Worm (Caenorhabditis elegans) whole organism, early embryonic: ENCODE results near the gene gst-39.
"Not testable (repeated sequence)": the region's sequence is repeated elsewhere in the genome, so short reads cannot be mapped to it uniquely, and the experiment has no call there.

Experiments used
- B0310.2 ChIP-seq: sonication (generic microtip); optimal IDR thresholded peaks from 2 replicates; lab custom pipeline; 2016; ENCODE audit warnings: mild to moderate bottlenecking, missing genetic modification characterization, missing compliant biosample characterization
- F13C5.2 ChIP-seq: sonication (generic microtip); optimal IDR thresholded peaks from 2 replicates; lab custom pipeline; 2017; ENCODE audit warnings: mild to moderate bottlenecking, missing genetic modification characterization, inconsistent platforms, missing compliant biosample characterization
- aly-1 ChIP-seq: sonication (generic microtip); optimal IDR thresholded peaks from 2 replicates; lab custom pipeline; 2016; ENCODE audit warnings: missing genetic modification characterization, missing compliant biosample characterization
- ama-1 ChIP-seq: fragments of 150-350 bp; optimal IDR thresholded peaks from 2 replicates; lab custom pipeline; 2014
- ceh-13 ChIP-seq: fragments of 200-800 bp; sonication (Bioruptor generic); optimal IDR thresholded peaks from 2 replicates; lab custom pipeline; 2018; ENCODE audit warnings: mild to moderate bottlenecking, missing genetic modification characterization, missing compliant biosample characterization
- ceh-36 ChIP-seq: sonication (generic microtip); optimal IDR thresholded peaks from 2 replicates; lab custom pipeline; 2016; ENCODE audit warnings: missing genetic modification characterization, inconsistent platforms, missing compliant biosample characterization
- ets-7 ChIP-seq: sonication (generic microtip); optimal IDR thresholded peaks from 2 replicates; lab custom pipeline; 2016; ENCODE audit warnings: missing genotype, missing genetic modification characterization, missing compliant biosample characterization
- flt-1 ChIP-seq: fragments of 200-800 bp; sonication (Bioruptor generic); IDR thresholded peaks from 2 replicates; pipeline ENCODE4 v1.3.6; 2022; ENCODE audit warnings: missing genetic modification characterization, missing compliant biosample characterization
- hmbx-1 ChIP-seq: sonication (generic microtip); optimal IDR thresholded peaks from 2 replicates; lab custom pipeline; 2016; ENCODE audit warnings: mild to moderate bottlenecking, missing genetic modification characterization, missing compliant biosample characterization
- hmg-4 ChIP-seq: fragments of 200-800 bp; sonication (Bioruptor generic); optimal IDR thresholded peaks from 2 replicates; lab custom pipeline; 2018; ENCODE audit warnings: mild to moderate bottlenecking, missing genetic modification characterization, missing compliant biosample characterization
- hnd-1 ChIP-seq: sonication (generic microtip); optimal IDR thresholded peaks from 2 replicates; lab custom pipeline; 2016; ENCODE audit warnings: missing genetic modification characterization, missing compliant biosample characterization
- pes-1 ChIP-seq: fragments of 200-800 bp; sonication (Bioruptor generic); IDR thresholded peaks from 2 replicates; pipeline ENCODE4 v1.3.6; 2022; ENCODE audit warnings: missing genetic modification reagents, missing genetic modification characterization, missing compliant biosample characterization
- scrt-1 ChIP-seq: fragments of 200-800 bp; sonication (Bioruptor generic); IDR thresholded peaks from 2 replicates; pipeline ENCODE4 v1.3.6; 2022; ENCODE audit warnings: missing genetic modification characterization, missing compliant biosample characterization
- sea-1 ChIP-seq: fragments of 200-800 bp; sonication (Bioruptor generic); conservative IDR thresholded peaks from 2 replicates; pipeline ENCODE4 v1.3.6; 2022; ENCODE audit warnings: missing genetic modification characterization, missing compliant biosample characterization
- tbx-11 ChIP-seq: fragments of 200-800 bp; sonication (Bioruptor generic); IDR thresholded peaks from 2 replicates; pipeline ENCODE4 v1.3.6; 2022; ENCODE audit warnings: missing genetic modification characterization, missing compliant biosample characterization
- tbx-37 ChIP-seq: fragments of 200-800 bp; sonication (Bioruptor generic); conservative IDR thresholded peaks from 2 replicates; pipeline ENCODE4 v1.3.6; 2022; ENCODE audit warnings: missing genetic modification reagents, missing genetic modification characterization, missing compliant biosample characterization
- tra-4 ChIP-seq: sonication (generic microtip); optimal IDR thresholded peaks from 2 replicates; lab custom pipeline; 2017; ENCODE audit warnings: missing genetic modification characterization, missing compliant biosample characterization

The gst-39 gene

DNA sequence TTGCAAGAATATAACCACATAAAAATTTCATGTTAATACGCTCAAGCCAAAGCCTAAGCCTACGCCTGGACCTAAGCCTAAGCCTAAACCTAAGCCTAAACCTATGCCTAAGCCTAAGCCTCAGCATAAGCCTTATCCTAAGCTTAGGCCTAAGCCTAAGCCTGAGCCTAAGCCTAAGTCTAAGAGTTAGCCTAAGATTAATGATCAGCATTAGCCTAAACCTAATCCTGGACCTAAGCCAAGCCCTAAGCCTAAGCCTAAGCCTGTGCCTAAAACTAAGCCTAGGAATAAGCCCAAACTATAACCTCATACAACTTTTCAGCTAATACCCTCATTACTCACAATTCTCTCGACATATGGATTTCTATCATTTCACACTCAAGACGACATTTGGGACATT is 13.4 kb downstream of the gst-39 start:
- TF ChIP-seq pes-1 (GFP tag; lab: Robert Waterston, UW) (no peak), B0310.2 (tag; lab: Kevin White, UChicago) (no peak), hmbx-1 (tag; lab: Kevin White, UChicago) (no peak), F13C5.2 (tag; lab: Kevin White, UChicago) (no peak), ceh-36 (tag; lab: Kevin White, UChicago) (peak; percentile 82)

DNA sequence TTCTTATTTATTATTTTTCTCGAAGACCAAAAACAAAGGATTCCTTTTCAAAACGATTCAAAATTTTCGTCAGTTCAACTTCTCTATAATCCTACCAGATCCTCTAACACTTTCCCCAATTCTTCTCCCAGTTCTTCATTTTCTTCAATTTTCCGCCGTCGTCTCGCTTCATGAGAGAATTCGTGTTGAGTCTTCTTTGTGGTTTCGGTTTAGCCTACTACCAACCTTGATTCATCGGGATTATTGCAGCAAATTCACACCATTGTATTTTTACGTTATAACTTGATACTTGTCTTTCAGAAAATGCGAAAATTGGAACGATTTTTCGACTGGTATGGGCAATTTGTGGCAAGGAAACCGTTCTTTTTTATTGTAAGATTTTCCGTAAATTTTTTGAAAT is 13.8 kb downstream of the gst-39 start, which contains the start of gene ptr-20:
Gene ptr-20, plus strand, starts transcription at position 301 of the 400 bp plus-strand sequence.
- TF ChIP-seq tbx-11 (GFP tag; lab: Robert Waterston, UW) (no peak), B0310.2 (tag; lab: Kevin White, UChicago) (no peak), ceh-36 (tag; lab: Kevin White, UChicago) (no peak), hmg-4 (GFP tag; lab: Kevin White, UChicago) (no peak), ets-7 (tag; lab: Kevin White, UChicago) (no peak), tbx-37 (GFP tag; lab: Robert Waterston, UW) (no peak), hmbx-1 (tag; lab: Kevin White, UChicago) (no peak), tra-4 (no peak), ama-1 (lab: Kevin White, UChicago) (no peak), scrt-1 (GFP tag; lab: Robert Waterston, UW) (no peak), ceh-13 (GFP tag; lab: Kevin White, UChicago) (no peak), pes-1 (GFP tag; lab: Robert Waterston, UW) (no peak), sea-1 (GFP tag; lab: Robert Waterston, UW) (no peak), flt-1 (GFP tag; lab: Robert Waterston, UW) (no peak), hnd-1 (tag; lab: Kevin White, UChicago) (no peak), aly-1 (no peak)

DNA sequence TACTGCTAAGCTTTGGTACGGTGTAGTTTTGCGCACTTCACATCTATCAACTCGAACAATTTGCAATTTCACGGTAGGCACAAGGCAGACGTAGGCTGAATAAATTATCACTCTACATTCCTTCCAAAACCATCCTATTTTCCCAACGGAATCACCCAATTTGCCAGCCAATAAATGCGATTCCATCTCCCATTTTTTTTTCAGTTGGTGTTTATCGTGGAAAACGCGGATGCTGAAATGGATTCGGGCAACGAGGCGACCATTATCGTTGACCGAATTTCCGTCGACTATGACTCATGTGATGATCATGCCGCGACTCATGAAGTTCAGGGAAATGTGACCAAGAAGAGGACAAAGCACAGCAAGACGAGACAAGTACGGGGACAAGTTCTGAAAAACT is 23.3 kb downstream of the gst-39 start:
- TF ChIP-seq ama-1 (lab: Kevin White, UChicago) (no peak), ceh-36 (tag; lab: Kevin White, UChicago) (no peak), sea-1 (GFP tag; lab: Robert Waterston, UW) (no peak), hmbx-1 (tag; lab: Kevin White, UChicago) (no peak), F13C5.2 (tag; lab: Kevin White, UChicago) (no peak), ceh-13 (GFP tag; lab: Kevin White, UChicago) (no peak), tra-4 (no peak), tbx-11 (GFP tag; lab: Robert Waterston, UW) (no peak), B0310.2 (tag; lab: Kevin White, UChicago) (no peak), pes-1 (GFP tag; lab: Robert Waterston, UW) (no peak), aly-1 (no peak), tbx-37 (GFP tag; lab: Robert Waterston, UW) (no peak), ets-7 (tag; lab: Kevin White, UChicago) (no peak), hmg-4 (GFP tag; lab: Kevin White, UChicago) (no peak), flt-1 (GFP tag; lab: Robert Waterston, UW) (no peak), hnd-1 (tag; lab: Kevin White, UChicago) (no peak), scrt-1 (GFP tag; lab: Robert Waterston, UW) (no peak)

DNA sequence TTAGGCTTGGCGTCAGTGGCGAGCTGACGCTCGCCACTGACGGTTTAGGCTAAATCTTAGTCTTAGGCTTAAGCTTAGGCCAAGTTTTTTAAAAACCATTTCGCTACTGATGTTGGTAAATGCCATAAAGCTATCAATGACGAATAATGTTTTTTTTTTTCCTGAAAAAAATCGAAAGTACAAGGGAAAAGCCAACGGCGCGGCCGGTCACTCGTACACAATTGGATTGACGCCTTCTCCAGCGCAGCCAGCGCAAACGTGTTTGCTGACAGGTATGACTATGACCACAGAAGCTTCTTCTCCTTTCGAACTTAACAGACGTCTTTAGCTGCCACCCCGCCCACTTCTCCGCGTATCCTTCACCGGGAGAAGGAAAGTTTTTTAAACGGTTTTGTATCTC is 26.1 kb downstream of the gst-39 start, which contains the start of gene Y53F4B.27:
Gene Y53F4B.27, plus strand, starts transcription at position 301 of the 400 bp plus-strand sequence.
- TF ChIP-seq ceh-36 (tag; lab: Kevin White, UChicago), result no peak
- TF ChIP-seq hnd-1 (tag; lab: Kevin White, UChicago), result no peak
- TF ChIP-seq hmbx-1 (tag; lab: Kevin White, UChicago), result no peak
- TF ChIP-seq scrt-1 (GFP tag; lab: Robert Waterston, UW), result no peak
- TF ChIP-seq sea-1 (GFP tag; lab: Robert Waterston, UW), result no peak
- no peak for TF ChIP-seq tra-4
- TF ChIP-seq ama-1 (lab: Kevin White, UChicago), result no peak
- TF ChIP-seq aly-1, result no peak
- TF ChIP-seq pes-1 (GFP tag; lab: Robert Waterston, UW), result no peak
- no peak for TF ChIP-seq tbx-11 (GFP tag; lab: Robert Waterston, UW)
- no peak for TF ChIP-seq B0310.2 (tag; lab: Kevin White, UChicago)
- TF ChIP-seq hmg-4 (GFP tag; lab: Kevin White, UChicago), result no peak
- no peak for TF ChIP-seq flt-1 (GFP tag; lab: Robert Waterston, UW)
- no peak for TF ChIP-seq ets-7 (tag; lab: Kevin White, UChicago)
- TF ChIP-seq F13C5.2 (tag; lab: Kevin White, UChicago), result no peak
- no peak for TF ChIP-seq ceh-13 (GFP tag; lab: Kevin White, UChicago)
- no peak for TF ChIP-seq tbx-37 (GFP tag; lab: Robert Waterston, UW)

DNA sequence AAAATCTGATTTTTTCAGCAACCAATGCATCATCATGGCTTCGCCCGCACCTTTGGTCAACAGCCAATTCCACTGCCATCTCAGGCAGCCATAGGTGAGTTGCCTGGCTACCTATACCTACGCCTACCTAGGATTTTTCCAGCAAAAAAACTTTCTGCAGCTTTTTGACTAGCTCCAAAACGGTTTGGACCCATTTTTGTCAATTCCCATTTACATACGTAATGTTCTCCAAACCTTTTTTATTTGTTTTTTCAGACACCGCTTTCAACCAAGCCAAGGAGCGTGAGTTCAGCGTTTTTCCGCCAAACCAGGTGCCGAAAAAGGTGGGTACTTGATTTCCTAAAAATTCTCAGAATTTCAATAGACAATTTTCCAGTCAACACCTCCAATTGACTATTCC is 28.0 kb downstream of the gst-39 start:
- TF ChIP-seq B0310.2 (tag; lab: Kevin White, UChicago), result no peak

DNA sequence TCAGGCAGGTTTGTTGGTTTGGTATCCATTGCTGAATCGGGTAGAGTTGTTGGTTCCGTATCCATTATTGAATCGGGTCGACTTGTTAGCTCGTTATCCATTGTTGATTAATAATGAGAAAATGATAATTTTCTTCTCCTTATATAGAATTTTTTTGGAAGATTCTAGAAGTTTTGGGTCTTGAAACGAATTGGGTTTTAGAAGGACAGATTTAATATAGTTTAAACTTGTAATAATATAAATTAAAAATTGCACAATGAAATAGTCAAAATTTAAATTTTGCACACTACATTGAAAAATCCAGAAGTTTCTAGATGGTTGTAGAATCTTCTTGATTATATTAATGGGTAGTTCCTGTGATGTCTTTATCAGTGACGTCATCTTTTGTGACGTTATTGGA is 30.8 kb downstream of the gst-39 start, which contains the start of gene Y53F4B.26:
Gene Y53F4B.26, minus strand, starts transcription at position 101 of the 400 bp plus-strand sequence.
- TF ChIP-seq hnd-1 (tag; lab: Kevin White, UChicago); tra-4; ceh-36 (tag; lab: Kevin White, UChicago): not testable (repeated sequence)

DNA sequence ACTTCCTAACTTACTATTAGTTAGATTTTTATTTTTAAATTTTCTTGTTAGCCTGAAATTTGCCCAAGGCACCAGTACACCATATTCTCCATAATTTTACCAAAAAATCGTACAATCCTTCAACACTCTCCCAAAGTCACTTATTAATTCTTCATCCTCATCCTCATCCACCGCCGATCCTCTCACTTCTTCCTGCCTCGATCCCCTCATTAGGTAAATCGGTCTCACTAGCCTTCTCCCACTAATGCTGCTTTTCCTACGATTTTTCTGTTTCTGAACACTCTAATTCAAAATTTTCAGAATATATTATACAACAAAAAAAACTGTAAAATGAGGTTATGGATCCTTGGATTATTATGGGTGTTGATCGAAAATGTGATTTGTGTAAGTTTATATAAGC is 35.8 kb downstream of the gst-39 start, which contains the start of gene Y53F4B.25:
Gene Y53F4B.25, plus strand, starts transcription at position 301 of the 400 bp plus-strand sequence.
- no peak for TF ChIP-seq hnd-1 (tag; lab: Kevin White, UChicago)

DNA sequence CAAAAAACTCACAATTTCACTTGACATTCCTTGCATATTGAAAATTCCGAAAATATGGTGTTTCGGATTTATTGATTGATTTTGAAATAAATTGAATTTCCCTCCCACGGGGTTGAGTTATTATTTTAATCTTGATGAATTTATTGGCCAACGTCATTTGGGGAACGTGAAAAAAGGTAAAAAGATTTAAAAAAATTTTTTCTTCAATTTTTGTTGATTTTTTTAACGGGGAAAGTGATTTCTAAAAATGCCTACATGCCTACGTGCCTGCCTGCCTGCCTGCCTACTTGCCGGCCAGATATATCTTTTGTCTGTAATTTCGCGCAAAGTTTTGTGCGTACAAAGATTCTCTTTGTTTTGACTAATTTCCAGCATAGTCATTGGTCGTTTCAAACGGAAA is 37.4 kb downstream of the gst-39 start, which contains the start of gene Y53F4B.24:
Gene Y53F4B.24, minus strand, starts transcription at position 101 of the 400 bp plus-strand sequence.
- TF ChIP-seq hmg-4 (GFP tag; lab: Kevin White, UChicago), result no peak
- no peak for TF ChIP-seq ceh-36 (tag; lab: Kevin White, UChicago)
- TF ChIP-seq flt-1 (GFP tag; lab: Robert Waterston, UW), result no peak
- no peak for TF ChIP-seq hnd-1 (tag; lab: Kevin White, UChicago)
